Fruit fly (Drosophila melanogaster) whole organism, embryonic: ENCODE data around the gene CG10730.

Experiments used
- BEAF-32 ChIP-seq: fragments of 200-800 bp; sonication (Bioruptor generic); optimal IDR thresholded peaks from 3 replicates; lab custom pipeline; 2017; ENCODE audit warnings: missing biosample characterization, missing genetic modification characterization, mild to moderate bottlenecking, moderate library complexity, missing genetic modification reagents
- Bgb ChIP-seq: fragments of 200-800 bp; sonication (Bioruptor generic); IDR thresholded peaks from 2 replicates; pipeline ENCODE4 v1.3.6; 2022; ENCODE audit warnings: missing biosample characterization, missing genetic modification characterization; ENCODE audit not compliant: partially characterized antibody
- CG10209 ChIP-seq: fragments of 200-800 bp; sonication (Bioruptor generic); optimal IDR thresholded peaks from 3 replicates; lab custom pipeline; 2017; ENCODE audit warnings: missing biosample characterization, mild to moderate bottlenecking, missing genetic modification characterization, missing genetic modification reagents
- CG10462 ChIP-seq: fragments of 200-800 bp; sonication (Bioruptor generic); optimal IDR thresholded peaks from 2 replicates; lab custom pipeline; 2016; ENCODE audit warnings: missing biosample characterization, missing genetic modification characterization
- CG10565 ChIP-seq: fragments of 200-800 bp; sonication (Bioruptor generic); optimal IDR thresholded peaks from 3 replicates; lab custom pipeline; 2016; ENCODE audit warnings: missing biosample characterization, mild to moderate bottlenecking, missing genetic modification characterization
- CG11696 ChIP-seq: fragments of 200-800 bp; sonication (Bioruptor generic); IDR thresholded peaks from 2 replicates; pipeline ENCODE4 v1.3.6; 2022; ENCODE audit warnings: missing biosample characterization, missing genetic modification characterization
- CG13894 ChIP-seq: fragments of 200-800 bp; sonication (Bioruptor generic); optimal IDR thresholded peaks from 3 replicates; lab custom pipeline; 2018; ENCODE audit warnings: missing biosample characterization, mild to moderate bottlenecking, missing genetic modification characterization, moderate library complexity
- CG15696 ChIP-seq: fragments of 200-800 bp; sonication (Bioruptor generic); optimal IDR thresholded peaks from 2 replicates; lab custom pipeline; 2019; ENCODE audit warnings: missing biosample characterization, mild to moderate bottlenecking, missing genetic modification characterization, moderate library complexity
- CG16779 ChIP-seq: fragments of 200-800 bp; sonication (Bioruptor generic); IDR thresholded peaks from 2 replicates; pipeline ENCODE4 v1.3.6; 2022; ENCODE audit warnings: missing biosample characterization, missing genetic modification characterization
- CG17361 ChIP-seq: fragments of 200-800 bp; sonication (Bioruptor generic); IDR thresholded peaks from 3 replicates; pipeline ENCODE4 v1.3.6; 2022; ENCODE audit warnings: missing biosample characterization, missing genetic modification characterization
- CG18476 ChIP-seq: fragments of 200-800 bp; sonication (Bioruptor generic); optimal IDR thresholded peaks from 2 replicates; lab custom pipeline; 2016; ENCODE audit warnings: missing biosample characterization, mild to moderate bottlenecking, missing genetic modification characterization
- CG18764 ChIP-seq: fragments of 200-800 bp; sonication (Bioruptor generic); optimal IDR thresholded peaks from 3 replicates; lab custom pipeline; 2016; ENCODE audit warnings: missing biosample characterization, missing genetic modification characterization
- CG31224 ChIP-seq: fragments of 200-800 bp; sonication (Bioruptor generic); IDR thresholded peaks from 2 replicates; pipeline ENCODE4 v1.3.6; 2022; ENCODE audit warnings: missing biosample characterization, missing genetic modification characterization
- CG32772 ChIP-seq: fragments of 200-800 bp; sonication (Bioruptor generic); IDR thresholded peaks from 2 replicates; pipeline ENCODE4 v1.3.6; 2022; ENCODE audit warnings: missing biosample characterization, missing genetic modification characterization
- CG4424 ChIP-seq: fragments of 200-800 bp; sonication (Bioruptor generic); optimal IDR thresholded peaks from 3 replicates; lab custom pipeline; 2016; ENCODE audit warnings: missing biosample characterization, missing genetic modification characterization
- CG6683 ChIP-seq: fragments of 200-800 bp; sonication (Bioruptor generic); optimal IDR thresholded peaks from 2 replicates; lab custom pipeline; 2017; ENCODE audit warnings: missing biosample characterization, mild to moderate bottlenecking, missing genetic modification characterization, missing genetic modification reagents
- CG8089 ChIP-seq: fragments of 200-800 bp; sonication (Bioruptor generic); optimal IDR thresholded peaks from 3 replicates; lab custom pipeline; 2016; ENCODE audit warnings: missing biosample characterization, missing genetic modification characterization
- CG8359 ChIP-seq: fragments of 200-800 bp; sonication (Bioruptor generic); optimal IDR thresholded peaks from 2 replicates; lab custom pipeline; 2017; ENCODE audit warnings: missing biosample characterization, mild to moderate bottlenecking, missing genetic modification characterization, borderline replicate concordance
- CG8388 ChIP-seq: fragments of 200-800 bp; sonication (Bioruptor generic); optimal IDR thresholded peaks from 2 replicates; lab custom pipeline; 2019; ENCODE audit warnings: missing biosample characterization, mild to moderate bottlenecking, missing genetic modification characterization, moderate library complexity
- CG8478 ChIP-seq: fragments of >200 bp; optimal IDR thresholded peaks from 2 replicates; lab custom pipeline; 2018
- CG9609 ChIP-seq: fragments of 200-800 bp; sonication (Bioruptor generic); optimal IDR thresholded peaks from 3 replicates; lab custom pipeline; 2016; ENCODE audit warnings: missing biosample characterization, missing genetic modification characterization
- CG9876 ChIP-seq: fragments of 200-800 bp; sonication (Bioruptor generic); optimal IDR thresholded peaks from 2 replicates; lab custom pipeline; 2016; ENCODE audit warnings: missing biosample characterization, missing genetic modification characterization
- CG9932 ChIP-seq: fragments of 200-800 bp; sonication (Bioruptor generic); IDR thresholded peaks from 2 replicates; pipeline ENCODE4 v1.3.6; 2022; ENCODE audit warnings: missing biosample characterization, missing genetic modification characterization
- CrebB ChIP-seq: fragments of 200-800 bp; sonication (Bioruptor generic); optimal IDR thresholded peaks from 3 replicates; lab custom pipeline; 2018; ENCODE audit warnings: missing biosample characterization, mild to moderate bottlenecking, missing genetic modification characterization
- Lim3 ChIP-seq: fragments of 200-800 bp; sonication (Bioruptor generic); IDR thresholded peaks from 2 replicates; pipeline ENCODE4 v1.3.6; 2022; ENCODE audit warnings: missing biosample characterization, missing genetic modification characterization
- MESR4 ChIP-seq: fragments of 200-800 bp; sonication (Bioruptor generic); optimal IDR thresholded peaks from 2 replicates; lab custom pipeline; 2018; ENCODE audit warnings: missing biosample characterization, mild to moderate bottlenecking, missing genetic modification characterization, moderate library complexity
- MTF-1 ChIP-seq: fragments of 200-800 bp; sonication (Bioruptor generic); optimal IDR thresholded peaks from 2 replicates; lab custom pipeline; 2018; ENCODE audit warnings: missing biosample characterization, mild to moderate bottlenecking, missing genetic modification characterization, borderline replicate concordance
- Mrtf ChIP-seq: fragments of 200-800 bp; sonication (Bioruptor generic); IDR thresholded peaks from 3 replicates; pipeline ENCODE4 v1.3.6; 2022; ENCODE audit warnings: missing biosample characterization, missing genetic modification characterization
- Nf-YB ChIP-seq: fragments of 200-800 bp; sonication (Bioruptor generic); optimal IDR thresholded peaks from 3 replicates; lab custom pipeline; 2019; ENCODE audit warnings: missing biosample characterization, mild to moderate bottlenecking, missing genetic modification characterization, moderate library complexity
- Nf-YC ChIP-seq: fragments of 200-800 bp; optimal IDR thresholded peaks from 3 replicates; lab custom pipeline; 2019; ENCODE audit warnings: missing biosample characterization, mild to moderate bottlenecking, missing genetic modification characterization, moderate library complexity
- Opbp ChIP-seq: fragments of 200-800 bp; sonication (Bioruptor generic); IDR thresholded peaks from 3 replicates; pipeline ENCODE4 v1.3.6; 2022; ENCODE audit warnings: missing biosample characterization, missing genetic modification characterization; ENCODE audit not compliant: partially characterized antibody
- Rfx ChIP-seq: fragments of 200-800 bp; sonication (Bioruptor generic); IDR thresholded peaks from 2 replicates; pipeline ENCODE4 v1.3.6; 2022; ENCODE audit warnings: missing biosample characterization, missing genetic modification characterization
- Sin3A ChIP-seq: fragments of >200 bp; optimal IDR thresholded peaks from 2 replicates; lab custom pipeline; 2018
- Taf1 ChIP-seq: fragments of 200-800 bp; sonication (Bioruptor generic); IDR thresholded peaks from 2 replicates; pipeline ENCODE4 v1.3.6; 2022; ENCODE audit warnings: missing biosample characterization, missing genetic modification characterization
- caup ChIP-seq: fragments of 200-800 bp; sonication (Bioruptor generic); optimal IDR thresholded peaks from 3 replicates; lab custom pipeline; 2017; ENCODE audit warnings: missing biosample characterization, mild to moderate bottlenecking, missing genetic modification characterization, moderate library complexity; ENCODE audit not compliant: severe bottlenecking
- chm ChIP-seq: fragments of 200-800 bp; sonication (Bioruptor generic); IDR thresholded peaks from 2 replicates; pipeline ENCODE4 v1.3.6; 2022; ENCODE audit warnings: missing biosample characterization, missing genetic modification characterization
- crol ChIP-seq: fragments of 200-800 bp; sonication (Bioruptor generic); IDR thresholded peaks from 2 replicates; pipeline ENCODE4 v1.3.6; 2022; ENCODE audit warnings: missing biosample characterization, missing genetic modification characterization
- ems ChIP-seq: fragments of 200-800 bp; sonication (Bioruptor generic); optimal IDR thresholded peaks from 3 replicates; lab custom pipeline; 2016; ENCODE audit warnings: missing biosample characterization, missing genetic modification characterization
- ewg ChIP-seq: fragments of 200-800 bp; sonication (Bioruptor generic); optimal IDR thresholded peaks from 3 replicates; lab custom pipeline; 2017; ENCODE audit warnings: mild to moderate bottlenecking, missing biosample characterization, missing genetic modification reagents, missing genetic modification characterization
- gcm ChIP-seq: fragments of 200-800 bp; sonication (Bioruptor generic); optimal IDR thresholded peaks from 2 replicates; lab custom pipeline; 2019; ENCODE audit warnings: missing biosample characterization, mild to moderate bottlenecking, missing genetic modification characterization, moderate library complexity
- gcm2 ChIP-seq: fragments of 200-800 bp; sonication (Bioruptor generic); optimal IDR thresholded peaks from 2 replicates; lab custom pipeline; 2016; ENCODE audit warnings: missing biosample characterization, missing genetic modification characterization
- gfzf ChIP-seq: fragments of 200-800 bp; sonication (Bioruptor generic); optimal IDR thresholded peaks from 2 replicates; lab custom pipeline; 2016; ENCODE audit warnings: missing biosample characterization, mild to moderate bottlenecking, missing genetic modification characterization, moderate library complexity
- gro ChIP-seq: fragments of 200-800 bp; sonication (Bioruptor generic); optimal IDR thresholded peaks from 2 replicates; lab custom pipeline; 2016; ENCODE audit warnings: missing biosample characterization, missing genetic modification characterization
- ham ChIP-seq: fragments of 200-800 bp; sonication (Bioruptor generic); IDR thresholded peaks from 2 replicates; pipeline ENCODE4 v1.3.6; 2022; ENCODE audit warnings: missing biosample characterization, missing genetic modification characterization
- lilli ChIP-seq: fragments of 200-800 bp; sonication (Bioruptor generic); optimal IDR thresholded peaks from 3 replicates; lab custom pipeline; 2016; ENCODE audit warnings: missing biosample characterization, missing genetic modification characterization
- pho ChIP-seq: fragments of 200-800 bp; sonication (Bioruptor generic); optimal IDR thresholded peaks from 2 replicates; lab custom pipeline; 2016; ENCODE audit warnings: missing biosample characterization, missing genetic modification characterization
- phol ChIP-seq: fragments of 200-800 bp; sonication (Bioruptor generic); optimal IDR thresholded peaks from 3 replicates; lab custom pipeline; 2018; ENCODE audit warnings: missing biosample characterization, mild to moderate bottlenecking, missing genetic modification characterization, moderate library complexity
- slbo ChIP-seq: fragments of 200-800 bp; sonication (Bioruptor generic); IDR thresholded peaks from 2 replicates; pipeline ENCODE4 v1.3.6; 2022; ENCODE audit warnings: missing biosample characterization, missing genetic modification characterization
- usp ChIP-seq: fragments of >200 bp; optimal IDR thresholded peaks from 2 replicates; lab custom pipeline; 2017; ENCODE audit warnings: missing biosample characterization, missing genetic modification characterization
- vnd ChIP-seq: fragments of 200-800 bp; sonication (Bioruptor generic); IDR thresholded peaks from 3 replicates; pipeline ENCODE4 v1.3.6; 2022; ENCODE audit warnings: missing biosample characterization, missing genetic modification characterization; ENCODE audit not compliant: partially characterized antibody
- vvl ChIP-seq: fragments of 200-800 bp; sonication (Bioruptor generic); IDR thresholded peaks from 2 replicates; pipeline ENCODE4 v1.3.6; 2022; ENCODE audit warnings: missing biosample characterization, missing genetic modification characterization
- zen2 ChIP-seq: fragments of 200-800 bp; sonication (Bioruptor generic); IDR thresholded peaks from 3 replicates; pipeline ENCODE4 v1.3.6; 2022; ENCODE audit warnings: missing biosample characterization, missing genetic modification characterization; ENCODE audit not compliant: partially characterized antibody

The CG10730 gene

dm6 chr2L:20065516-20065915 lies 6.5 kb downstream of the CG10730 start, which contains the start of gene vls (continued):
- no peak for TF ChIP-seq CrebB (tag; lab: Kevin White, UChicago)
- TF ChIP-seq CG15696 (tag; lab: Kevin White, UChicago): no peak
- no peak for TF ChIP-seq CG13894
- no peak for TF ChIP-seq CG31224 (GFP tag; lab: Robert Waterston, UW)
- TF ChIP-seq lilli: no peak
- TF ChIP-seq vvl (GFP tag; lab: Robert Waterston, UW): no peak
- no peak for TF ChIP-seq CG17361
- TF ChIP-seq gcm (GFP tag; lab: Kevin White, UChicago): no peak
- no peak for TF ChIP-seq slbo (GFP tag; lab: Robert Waterston, UW)
- TF ChIP-seq CG6683: no peak
- no peak for TF ChIP-seq Rfx (GFP tag; lab: Robert Waterston, UW)
- TF ChIP-seq CG11696 (GFP tag; lab: Robert Waterston, UW): no peak
- no peak for TF ChIP-seq MTF-1 (GFP tag; lab: Kevin White, UChicago)
- TF ChIP-seq Taf1 (GFP tag; lab: Robert Waterston, UW): no peak
- TF ChIP-seq Mrtf (GFP tag; lab: Robert Waterston, UW): no peak
- no peak for TF ChIP-seq chm (GFP tag; lab: Robert Waterston, UW)
- TF ChIP-seq CG4424 (GFP tag; lab: Kevin White, UChicago): no peak
- peak; percentile 79; the same call in 2 of the 3 replicates for TF ChIP-seq Opbp (GFP tag; lab: Robert Waterston, UW)
- no peak for TF ChIP-seq CG18764 (GFP tag; lab: Kevin White, UChicago)
- TF ChIP-seq CG10209 (GFP tag; lab: Kevin White, UChicago): no peak
- no peak for TF ChIP-seq CG9876
- TF ChIP-seq caup (GFP tag; lab: Kevin White, UChicago): no peak
- no peak for TF ChIP-seq CG8089 (GFP tag; lab: Kevin White, UChicago)
- TF ChIP-seq CG10462 (GFP tag; lab: Kevin White, UChicago): no peak
- no peak for TF ChIP-seq CG18476 (GFP tag; lab: Kevin White, UChicago)
- TF ChIP-seq ewg: no peak
- TF ChIP-seq CG8388: no peak
- no peak for TF ChIP-seq gcm2 (GFP tag; lab: Kevin White, UChicago)
- no peak for TF ChIP-seq usp (GFP tag; lab: Kevin White, UChicago)
- no peak for TF ChIP-seq gfzf (GFP tag; lab: Kevin White, UChicago)
- TF ChIP-seq CG9609 (GFP tag; lab: Kevin White, UChicago): no peak
- no peak for TF ChIP-seq CG16779 (GFP tag; lab: Robert Waterston, UW)
- no peak for TF ChIP-seq pho (GFP tag; lab: Kevin White, UChicago)
- TF ChIP-seq Nf-YC (tag; lab: Kevin White, UChicago): no peak
- no peak for TF ChIP-seq gro (GFP tag; lab: Kevin White, UChicago)
- no peak for TF ChIP-seq ham (GFP tag; lab: Robert Waterston, UW)
- TF ChIP-seq crol (GFP tag; lab: Robert Waterston, UW): no peak
- TF ChIP-seq vnd: peak; percentile 75
- TF ChIP-seq MESR4 (GFP tag; lab: Kevin White, UChicago): peak; percentile 33
- no peak for TF ChIP-seq CG9932 (GFP tag; lab: Robert Waterston, UW)
- peak; percentile 80 for TF ChIP-seq Bgb (GFP tag; lab: Robert Waterston, UW)
- no peak for TF ChIP-seq phol (tag; lab: Kevin White, UChicago)
- TF ChIP-seq Nf-YB (GFP tag; lab: Kevin White, UChicago): no peak
- TF ChIP-seq CG8478 (lab: Kevin White, UChicago): no peak
- TF ChIP-seq CG10565 (GFP tag; lab: Kevin White, UChicago): no peak
- TF ChIP-seq CG32772: peak; percentile 90
- peak; percentile 73 for TF ChIP-seq BEAF-32
- no peak for TF ChIP-seq CG8359 (GFP tag; lab: Kevin White, UChicago)
- TF ChIP-seq zen2 (GFP tag; lab: Robert Waterston, UW): peak; percentile 81
- TF ChIP-seq ems (GFP tag; lab: Kevin White, UChicago): no peak
- TF ChIP-seq Lim3 (GFP tag; lab: Robert Waterston, UW): no peak
- peak; percentile 21 for TF ChIP-seq Sin3A (lab: Kevin White, UChicago)
